Fruit fly (Drosophila melanogaster) whole organism, prepupa: ENCODE data around the gene CG5412.

Source experiments
- Blimp-1 ChIP-seq: fragments of 200-800 bp; sonication (Bioruptor generic); optimal IDR thresholded peaks from 3 replicates; lab custom pipeline; 2017; ENCODE audit warnings: missing biosample characterization, missing genetic modification characterization, mild to moderate bottlenecking, moderate library complexity, missing genetic modification reagents
- CG10631 ChIP-seq: fragments of 200-800 bp; sonication (Bioruptor generic); optimal IDR thresholded peaks from 2 replicates; lab custom pipeline; 2016; ENCODE audit warnings: missing biosample characterization, missing genetic modification characterization
- CG10669 ChIP-seq: fragments of 200-800 bp; sonication (Bioruptor generic); optimal IDR thresholded peaks from 3 replicates; lab custom pipeline; 2018; ENCODE audit warnings: missing biosample characterization, mild to moderate bottlenecking, missing genetic modification characterization, moderate library complexity
- CG11294 ChIP-seq: fragments of 200-800 bp; sonication (Bioruptor generic); IDR thresholded peaks from 2 replicates; pipeline ENCODE4 v1.3.6; 2022; ENCODE audit warnings: missing biosample characterization, missing genetic modification characterization
- CG11902 ChIP-seq: fragments of 200-800 bp; sonication (Bioruptor generic); optimal IDR thresholded peaks from 3 replicates; lab custom pipeline; 2016; ENCODE audit warnings: missing biosample characterization, missing genetic modification characterization
- CG15336 ChIP-seq: fragments of 200-800 bp; sonication (Bioruptor generic); IDR thresholded peaks from 2 replicates; pipeline ENCODE4 v1.3.6; 2022; ENCODE audit warnings: missing biosample characterization, missing genetic modification characterization
- CG1621 ChIP-seq: fragments of 200-800 bp; sonication (Bioruptor generic); optimal IDR thresholded peaks from 3 replicates; lab custom pipeline; 2018; ENCODE audit warnings: missing biosample characterization, mild to moderate bottlenecking, missing genetic modification characterization
- CG16779 ChIP-seq: fragments of 200-800 bp; sonication (Bioruptor generic); optimal IDR thresholded peaks from 3 replicates; lab custom pipeline; 2017; ENCODE audit warnings: missing biosample characterization, mild to moderate bottlenecking, missing genetic modification characterization
- CG3032 ChIP-seq: fragments of 200-800 bp; optimal IDR thresholded peaks from 2 replicates; lab custom pipeline; 2019; ENCODE audit warnings: missing biosample characterization, mild to moderate bottlenecking, missing genetic modification characterization, moderate library complexity
- CG31627 ChIP-seq: fragments of 200-800 bp; sonication (Bioruptor generic); optimal IDR thresholded peaks from 3 replicates; lab custom pipeline; 2016; ENCODE audit warnings: missing biosample characterization, missing genetic modification characterization
- CG32006 ChIP-seq: fragments of 200-800 bp; sonication (Bioruptor generic); optimal IDR thresholded peaks from 3 replicates; lab custom pipeline; 2017; ENCODE audit warnings: missing biosample characterization, mild to moderate bottlenecking, missing genetic modification characterization
- CG3919 ChIP-seq: fragments of 200-800 bp; sonication (Bioruptor generic); optimal IDR thresholded peaks from 3 replicates; lab custom pipeline; 2016; ENCODE audit warnings: missing biosample characterization, missing genetic modification characterization
- CG4318 ChIP-seq: fragments of 200-800 bp; sonication (Bioruptor generic); optimal IDR thresholded peaks from 3 replicates; lab custom pipeline; 2017; ENCODE audit warnings: missing biosample characterization, mild to moderate bottlenecking, missing genetic modification characterization
- CG6163 ChIP-seq: fragments of 200-800 bp; sonication (Bioruptor generic); IDR thresholded peaks from 3 replicates; pipeline ENCODE4 v1.3.6; 2022; ENCODE audit warnings: missing biosample characterization, missing genetic modification characterization
- CG6276 ChIP-seq: fragments of 200-800 bp; sonication (Bioruptor generic); optimal IDR thresholded peaks from 2 replicates; lab custom pipeline; 2017; ENCODE audit warnings: missing biosample characterization, mild to moderate bottlenecking, missing genetic modification characterization
- CG6792 ChIP-seq: fragments of 200-800 bp; sonication (Bioruptor generic); optimal IDR thresholded peaks from 3 replicates; lab custom pipeline; 2016; ENCODE audit warnings: missing biosample characterization, missing genetic modification characterization
- CG6808 ChIP-seq: fragments of 200-800 bp; sonication (Bioruptor generic); optimal IDR thresholded peaks from 3 replicates; lab custom pipeline; 2017; ENCODE audit warnings: missing biosample characterization, missing genetic modification characterization, mild to moderate bottlenecking, moderate library complexity, missing genetic modification reagents
- CG6854 ChIP-seq: fragments of 200-800 bp; sonication (Bioruptor generic); optimal IDR thresholded peaks from 2 replicates; lab custom pipeline; 2017; ENCODE audit warnings: missing biosample characterization, mild to moderate bottlenecking, missing genetic modification characterization
- CG7368 ChIP-seq: fragments of 200-800 bp; sonication (Bioruptor generic); optimal IDR thresholded peaks from 3 replicates; lab custom pipeline; 2016; ENCODE audit warnings: missing biosample characterization, missing genetic modification characterization
- CG8119 ChIP-seq: fragments of 200-800 bp; sonication (Bioruptor generic); IDR thresholded peaks from 3 replicates; pipeline ENCODE4 v1.3.6; 2022; ENCODE audit warnings: missing biosample characterization, missing genetic modification characterization
- CG8319 ChIP-seq: fragments of 200-800 bp; sonication (Bioruptor generic); optimal IDR thresholded peaks from 3 replicates; lab custom pipeline; 2016; ENCODE audit warnings: missing biosample characterization, missing genetic modification characterization
- CG8632 ChIP-seq: fragments of 200-800 bp; sonication (Bioruptor generic); optimal IDR thresholded peaks from 3 replicates; lab custom pipeline; 2016; ENCODE audit warnings: missing biosample characterization, missing genetic modification characterization
- CG9139 ChIP-seq: fragments of 200-800 bp; sonication (Bioruptor generic); optimal IDR thresholded peaks from 3 replicates; lab custom pipeline; 2017; ENCODE audit warnings: missing biosample characterization, mild to moderate bottlenecking, missing genetic modification characterization
- Eip75B ChIP-seq: fragments of 200-800 bp; sonication (Bioruptor generic); optimal IDR thresholded peaks from 3 replicates; lab custom pipeline; 2016; ENCODE audit warnings: missing biosample characterization, missing genetic modification characterization
- Eip78C ChIP-seq: fragments of 200-800 bp; sonication (Bioruptor generic); peaks from one replicate; lab custom pipeline; 2016; ENCODE audit warnings: missing biosample characterization, missing genetic modification characterization
- Eip93F ChIP-seq: fragments of 200-800 bp; sonication (Bioruptor generic); optimal IDR thresholded peaks from 2 replicates; lab custom pipeline; 2016; ENCODE audit warnings: missing biosample characterization, mild to moderate bottlenecking, missing genetic modification characterization
- Ets21C ChIP-seq: fragments of 200-800 bp; sonication (Bioruptor generic); optimal IDR thresholded peaks from 3 replicates; lab custom pipeline; 2016; ENCODE audit warnings: missing biosample characterization, missing genetic modification characterization
- Gug ChIP-seq: fragments of 200-800 bp; sonication (Bioruptor generic); IDR thresholded peaks from 2 replicates; pipeline ENCODE4 v1.3.6; 2022; ENCODE audit warnings: missing biosample characterization, missing genetic modification characterization
- Hr38 ChIP-seq: sonication (Bioruptor generic); optimal IDR thresholded peaks from 2 replicates; lab custom pipeline; 2016; ENCODE audit warnings: missing biosample characterization, missing genetic modification characterization
- Hr39 ChIP-seq: fragments of 200-800 bp; sonication (Bioruptor generic); optimal IDR thresholded peaks from 2 replicates; lab custom pipeline; 2016; ENCODE audit warnings: missing biosample characterization, missing genetic modification characterization
- Lpt ChIP-seq: fragments of 200-800 bp; sonication (Bioruptor generic); optimal IDR thresholded peaks from 3 replicates; lab custom pipeline; 2016; ENCODE audit warnings: missing biosample characterization, missing genetic modification characterization
- Met ChIP-seq: fragments of 200-800 bp; sonication (Bioruptor generic); optimal IDR thresholded peaks from 3 replicates; lab custom pipeline; 2016; ENCODE audit warnings: missing biosample characterization, missing genetic modification characterization
- OdsH ChIP-seq: fragments of 200-800 bp; sonication (Bioruptor generic); optimal IDR thresholded peaks from 3 replicates; lab custom pipeline; 2016; ENCODE audit warnings: missing biosample characterization, missing genetic modification characterization
- Smox ChIP-seq: fragments of 200-800 bp; sonication (Bioruptor generic); optimal IDR thresholded peaks from 3 replicates; lab custom pipeline; 2016; ENCODE audit warnings: missing biosample characterization, missing genetic modification characterization
- Sox102F ChIP-seq: fragments of 200-800 bp; sonication (Bioruptor generic); optimal IDR thresholded peaks from 2 replicates; lab custom pipeline; 2016; ENCODE audit warnings: missing biosample characterization, mild to moderate bottlenecking, missing genetic modification characterization
- Sox14 ChIP-seq: fragments of 200-800 bp; sonication (Bioruptor generic); optimal IDR thresholded peaks from 3 replicates; lab custom pipeline; 2016; ENCODE audit warnings: missing biosample characterization, missing genetic modification characterization
- Sox15 ChIP-seq: fragments of 200-800 bp; sonication (Bioruptor generic); optimal IDR thresholded peaks from 3 replicates; lab custom pipeline; 2016; ENCODE audit warnings: missing biosample characterization, missing genetic modification characterization
- achi ChIP-seq: fragments of 200-800 bp; sonication (Bioruptor generic); optimal IDR thresholded peaks from 3 replicates; lab custom pipeline; 2016; ENCODE audit warnings: missing biosample characterization, missing genetic modification characterization
- acj6 ChIP-seq: fragments of 200-800 bp; sonication (Bioruptor generic); optimal IDR thresholded peaks from 3 replicates; lab custom pipeline; 2016; ENCODE audit warnings: missing biosample characterization, missing genetic modification characterization
- cyc ChIP-seq: fragments of 200-800 bp; sonication (Bioruptor generic); optimal IDR thresholded peaks from 3 replicates; lab custom pipeline; 2016; ENCODE audit warnings: missing biosample characterization, missing genetic modification characterization
- dac ChIP-seq: fragments of 200-800 bp; sonication (Bioruptor generic); optimal IDR thresholded peaks from 2 replicates; lab custom pipeline; 2017; ENCODE audit warnings: missing biosample characterization, mild to moderate bottlenecking, missing genetic modification characterization
- eg ChIP-seq: fragments of 200-800 bp; sonication (Bioruptor generic); IDR thresholded peaks from 3 replicates; pipeline ENCODE4 v1.3.6; 2022; ENCODE audit warnings: missing biosample characterization, missing genetic modification characterization
- fd59A ChIP-seq: fragments of 200-800 bp; sonication (Bioruptor generic); optimal IDR thresholded peaks from 2 replicates; lab custom pipeline; 2017; ENCODE audit warnings: missing biosample characterization, mild to moderate bottlenecking, missing genetic modification characterization, missing genetic modification reagents
- fd85E ChIP-seq: fragments of 200-800 bp; sonication (Bioruptor generic); optimal IDR thresholded peaks from 3 replicates; lab custom pipeline; 2016; ENCODE audit warnings: missing biosample characterization, missing genetic modification characterization
- fkh ChIP-seq: fragments of 200-800 bp; sonication (Bioruptor generic); optimal IDR thresholded peaks from 3 replicates; lab custom pipeline; 2017; ENCODE audit warnings: missing biosample characterization, mild to moderate bottlenecking, missing genetic modification characterization, moderate library complexity
- lz ChIP-seq: fragments of 200-800 bp; sonication (Bioruptor generic); optimal IDR thresholded peaks from 3 replicates; lab custom pipeline; 2016; ENCODE audit warnings: missing biosample characterization, missing genetic modification characterization
- net ChIP-seq: fragments of 200-800 bp; sonication (Bioruptor generic); optimal IDR thresholded peaks from 3 replicates; lab custom pipeline; 2016; ENCODE audit warnings: missing biosample characterization, missing genetic modification characterization
- pdm3 ChIP-seq: fragments of 200-800 bp; sonication (Bioruptor generic); optimal IDR thresholded peaks from 3 replicates; lab custom pipeline; 2016; ENCODE audit warnings: missing biosample characterization, missing genetic modification characterization
- salr ChIP-seq, 2 experiments: fragments of 200-800 bp; sonication (Bioruptor generic); optimal IDR thresholded peaks; 3 replicates each; lab custom pipeline; 2016 to 2018; ENCODE audit warnings: missing biosample characterization in 2 of 2, missing genetic modification characterization in 2 of 2, mild to moderate bottlenecking in 1 of 2
- spab ChIP-seq: fragments of 200-800 bp; sonication (Bioruptor generic); optimal IDR thresholded peaks from 2 replicates; lab custom pipeline; 2017; ENCODE audit warnings: missing biosample characterization, mild to moderate bottlenecking, missing genetic modification characterization, missing genetic modification reagents
- ss ChIP-seq, 2 experiments: fragments of 200-800 bp; sonication (Bioruptor generic); optimal IDR thresholded peaks; 2 replicates in 1 of 2; 3 replicates in 1 of 2; lab custom pipeline; 2017 to 2018; ENCODE audit warnings: mild to moderate bottlenecking in 2 of 2, missing biosample characterization in 2 of 2, missing genetic modification characterization in 2 of 2, moderate library complexity in 1 of 2
- svp ChIP-seq: fragments of 200-800 bp; sonication (Bioruptor generic); peaks from one replicate; lab custom pipeline; 2016; ENCODE audit warnings: missing biosample characterization, missing genetic modification characterization
- topi ChIP-seq: fragments of 200-800 bp; sonication (Bioruptor generic); optimal IDR thresholded peaks from 3 replicates; lab custom pipeline; 2016; ENCODE audit warnings: missing biosample characterization, missing genetic modification characterization
- vri ChIP-seq: fragments of 200-800 bp; sonication (Bioruptor generic); optimal IDR thresholded peaks from 3 replicates; lab custom pipeline; 2016; ENCODE audit warnings: missing biosample characterization, mild to moderate bottlenecking, missing genetic modification characterization

The CG5412 gene

dm6 chr3R:20547758-20548157 is 29.1 kb upstream of the CG5412 start:
- TF ChIP-seq OdsH (GFP tag; lab: Kevin White, UChicago) = no peak
- TF ChIP-seq CG3919 (GFP tag; lab: Kevin White, UChicago) = no peak
- TF ChIP-seq Sox14 (GFP tag; lab: Kevin White, UChicago) = peak; percentile 20
- peak; percentile 11 for TF ChIP-seq CG1621 (tag; lab: Kevin White, UChicago)
- TF ChIP-seq Sox102F (GFP tag; lab: Kevin White, UChicago) = no peak
- no peak for TF ChIP-seq CG8319
- TF ChIP-seq Blimp-1 (GFP tag; lab: Kevin White, UChicago) = no peak
- TF ChIP-seq Eip78C (GFP tag; lab: Kevin White, UChicago) = no peak
- TF ChIP-seq CG6163 (GFP tag; lab: Robert Waterston, UW) = peak; percentile 58; the same call in 2 of the 3 replicates
- TF ChIP-seq acj6 (GFP tag; lab: Kevin White, UChicago) = no peak
- no peak for TF ChIP-seq dac (GFP tag; lab: Kevin White, UChicago)
- TF ChIP-seq Lpt = no peak
- no peak for TF ChIP-seq CG7368
- no peak for TF ChIP-seq CG31627
- no peak for TF ChIP-seq svp (GFP tag; lab: Kevin White, UChicago)
- TF ChIP-seq CG32006 (GFP tag; lab: Kevin White, UChicago) = no peak
- peak; percentile 12 for TF ChIP-seq spab
- no peak for TF ChIP-seq net (GFP tag; lab: Kevin White, UChicago)
- TF ChIP-seq Hr38 (GFP tag; lab: Kevin White, UChicago) = no peak
- TF ChIP-seq CG6854 (GFP tag; lab: Kevin White, UChicago) = no peak
- no peak for TF ChIP-seq CG6276
- peak; percentile 49; the same call in 1 of the 3 replicates for TF ChIP-seq eg (GFP tag; lab: Robert Waterston, UW)
- no peak for TF ChIP-seq vri (GFP tag; lab: Kevin White, UChicago)
- no peak for TF ChIP-seq achi (GFP tag; lab: Kevin White, UChicago)
- TF ChIP-seq CG11294 (GFP tag; lab: Robert Waterston, UW) = no peak
- no peak for TF ChIP-seq Met (GFP tag; lab: Kevin White, UChicago)
- no peak for TF ChIP-seq fd59A (GFP tag; lab: Kevin White, UChicago)
- peak; percentile 17 for TF ChIP-seq CG16779 (tag; lab: Kevin White, UChicago)
- peak; percentile 37 for TF ChIP-seq CG6808 (GFP tag; lab: Kevin White, UChicago)
- TF ChIP-seq Ets21C = no peak
- no peak for TF ChIP-seq cyc (GFP tag; lab: Kevin White, UChicago)
- no peak for TF ChIP-seq Eip75B (GFP tag; lab: Kevin White, UChicago)
- no peak for TF ChIP-seq topi (GFP tag; lab: Kevin White, UChicago)
- TF ChIP-seq CG15336 (GFP tag; lab: Robert Waterston, UW) = 0 out of 2 replicates have a peak, but pooled peaks have one; percentile 13
- TF ChIP-seq CG10631 (GFP tag; lab: Kevin White, UChicago) = no peak
- no peak for TF ChIP-seq fd85E (GFP tag; lab: Kevin White, UChicago)
- TF ChIP-seq CG8119 = 0 out of 3 replicates have a peak, but pooled peaks have one; percentile 23
- TF ChIP-seq Smox (GFP tag; lab: Kevin White, UChicago) = no peak
- TF ChIP-seq fkh (GFP tag; lab: Kevin White, UChicago) = no peak
- no peak for TF ChIP-seq CG3032 (tag; lab: Kevin White, UChicago)
- TF ChIP-seq lz (GFP tag; lab: Kevin White, UChicago) = no peak
- no peak for TF ChIP-seq CG6792
- TF ChIP-seq CG10669 (GFP tag; lab: Kevin White, UChicago) = no peak
- no peak for TF ChIP-seq CG8632 (GFP tag; lab: Kevin White, UChicago)
- TF ChIP-seq Gug (GFP tag; lab: Robert Waterston, UW) = no peak
- TF ChIP-seq CG4318 (GFP tag; lab: Kevin White, UChicago) = no peak
- no peak for TF ChIP-seq Hr39 (GFP tag; lab: Kevin White, UChicago)
- no peak for TF ChIP-seq Sox15 (GFP tag; lab: Kevin White, UChicago)
- TF ChIP-seq CG9139 (GFP tag; lab: Kevin White, UChicago) = no peak
- TF ChIP-seq pdm3 (GFP tag; lab: Kevin White, UChicago) = no peak
- TF ChIP-seq Eip93F (GFP tag; lab: Kevin White, UChicago) = no peak
- peak; percentile 46 to 70 for TF ChIP-seq ss (GFP tag; optimal IDR thresholded peaks at IDR 0.05; lab: Kevin White, UChicago)
- TF ChIP-seq CG11902 (GFP tag; lab: Kevin White, UChicago) = no peak
- TF ChIP-seq salr (GFP tag; optimal IDR thresholded peaks at IDR 0.05; lab: Kevin White, UChicago) = no peak
